Fruit fly (Drosophila melanogaster): ENCODE measurements around the gene NSD.
A peak's percentile ranks its signal among the peaks of the same experiment; 100 is the strongest.

NSD gene

DNA sequence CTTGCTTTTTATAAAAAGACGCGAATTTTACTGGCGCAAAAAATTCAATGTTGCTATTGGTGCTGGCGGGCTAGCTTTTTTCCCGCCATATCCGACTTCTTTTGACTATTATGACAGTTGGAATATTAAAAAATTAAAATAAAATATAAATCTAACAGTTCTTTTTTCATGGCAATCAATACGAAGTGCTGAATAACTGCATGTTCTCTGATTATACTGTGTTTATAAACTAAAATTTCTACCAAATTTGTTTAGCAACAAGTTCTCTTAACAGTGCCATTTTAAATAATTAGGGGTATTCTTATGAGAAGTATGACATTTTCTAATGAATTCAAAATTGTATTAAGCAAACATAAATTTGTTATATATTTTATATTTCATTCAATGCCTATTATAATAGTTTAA lies 18.3 kb downstream of the NSD start, which contains the start of gene Boh1 (continued):
- no peak for TF ChIP-seq CG10654 (GFP tag; optimal IDR thresholded peaks at IDR 0.05)
- TF ChIP-seq Myb (GFP tag; optimal IDR thresholded peaks at IDR 0.05): no peak
- peak; percentile 81 for TF ChIP-seq phol (tag; optimal IDR thresholded peaks at IDR 0.05)
- no peak for TF ChIP-seq usp (GFP tag; optimal IDR thresholded peaks at IDR 0.05)
- peak; percentile 63 for TF ChIP-seq Sox100B (GFP tag; optimal IDR thresholded peaks at IDR 0.05)
- TF ChIP-seq hbn (GFP tag; IDR thresholded peaks at IDR 0.05; ENCODE audit: partially characterized antibody): no peak
- no peak for TF ChIP-seq CG18599 (GFP tag; optimal IDR thresholded peaks at IDR 0.05)
- no peak for TF ChIP-seq Ptx1 (GFP tag; IDR thresholded peaks at IDR 0.05)
- TF ChIP-seq CG10209 (GFP tag; optimal IDR thresholded peaks at IDR 0.05): no peak
- TF ChIP-seq ems (GFP tag; optimal IDR thresholded peaks at IDR 0.05): no peak
- no peak for TF ChIP-seq Gug (GFP tag; IDR thresholded peaks at IDR 0.05)
- TF ChIP-seq pum (GFP tag; optimal IDR thresholded peaks at IDR 0.05): no peak
- peak; percentile 12 for TF ChIP-seq CG9727 (GFP tag; optimal IDR thresholded peaks at IDR 0.05)
- peak; percentile 51 for TF ChIP-seq CG14710 (tag; optimal IDR thresholded peaks at IDR 0.05)
- no peak for TF ChIP-seq B-H1 (GFP tag; IDR thresholded peaks at IDR 0.05)
- no peak for TF ChIP-seq sisA (GFP tag; IDR thresholded peaks at IDR 0.05)
- TF ChIP-seq ac (GFP tag; optimal IDR thresholded peaks at IDR 0.05): no peak
- no peak for TF ChIP-seq disco-r (GFP tag; optimal IDR thresholded peaks at IDR 0.05)
- TF ChIP-seq CG2129 (GFP tag; IDR thresholded peaks at IDR 0.05; ENCODE audit: partially characterized antibody): no peak
- no peak for TF ChIP-seq CG16815 (GFP tag; optimal IDR thresholded peaks at IDR 0.05)
- no peak for TF ChIP-seq CG14965 (GFP tag; optimal IDR thresholded peaks at IDR 0.05; ENCODE audit: borderline replicate concordance)
- no peak for TF ChIP-seq odd (GFP tag; optimal IDR thresholded peaks at IDR 0.05)
- no peak for TF ChIP-seq CG7745 (tag; optimal IDR thresholded peaks at IDR 0.05)
- peak; percentile 56 for TF ChIP-seq CoRest (tag; optimal IDR thresholded peaks at IDR 0.05)
- no peak for TF ChIP-seq klu (GFP tag; IDR thresholded peaks at IDR 0.05)
- no peak for TF ChIP-seq CG9876 (GFP tag; optimal IDR thresholded peaks at IDR 0.05)
- no peak for TF ChIP-seq CG18619 (GFP tag; optimal IDR thresholded peaks at IDR 0.05)
- peak; percentile 52 for TF ChIP-seq CG17385 (GFP tag; optimal IDR thresholded peaks at IDR 0.05)
- no peak for TF ChIP-seq CG9215 (GFP tag; IDR thresholded peaks at IDR 0.05)
- no peak for TF ChIP-seq Six4 (GFP tag; optimal IDR thresholded peaks at IDR 0.05)
- no peak for TF ChIP-seq CG15011 (GFP tag; optimal IDR thresholded peaks at IDR 0.05)
- no peak for TF ChIP-seq Hey (tag; optimal IDR thresholded peaks at IDR 0.05)
- peak; percentile 28; the same call in 1 of the 2 replicates for TF ChIP-seq E2f2 (GFP tag; IDR thresholded peaks at IDR 0.05)
- TF ChIP-seq CG10147 (GFP tag; optimal IDR thresholded peaks at IDR 0.05): peak; percentile 8
- TF ChIP-seq CG16813 (GFP tag; IDR thresholded peaks at IDR 0.05; ENCODE audit: partially characterized antibody): no peak
- TF ChIP-seq CG31224 (GFP tag; IDR thresholded peaks at IDR 0.05): no peak
- no peak for TF ChIP-seq knrl (GFP tag; IDR thresholded peaks at IDR 0.05; ENCODE audit: partially characterized antibody)
- peak in 1 of 2 experiments; percentile 24 for TF ChIP-seq Hr51 (GFP tag; optimal IDR thresholded peaks at IDR 0.05)
- TF ChIP-seq Usf (GFP tag; optimal IDR thresholded peaks at IDR 0.05): no peak
- TF ChIP-seq CG4404 (GFP tag; IDR thresholded peaks at IDR 0.05): no peak
- no peak; the same call in 1 of the 2 replicates for TF ChIP-seq Xrp1 (GFP tag; IDR thresholded peaks at IDR 0.05)
- TF ChIP-seq CG4730 (GFP tag; IDR thresholded peaks at IDR 0.05): no peak
- TF ChIP-seq CG14441 (GFP tag; IDR thresholded peaks at IDR 0.05): peak; percentile 28; the same call in 1 of the 2 replicates
- TF ChIP-seq lbe (GFP tag; optimal IDR thresholded peaks at IDR 0.05): peak; percentile 13
- TF ChIP-seq HHEX (GFP tag; optimal IDR thresholded peaks at IDR 0.05): no peak
- no peak for TF ChIP-seq tll (GFP tag; optimal IDR thresholded peaks at IDR 0.05)
- TF ChIP-seq CG3163 (GFP tag; optimal IDR thresholded peaks at IDR 0.05): no peak
- TF ChIP-seq MBD-R2 (GFP tag; IDR thresholded peaks at IDR 0.05): peak; percentile 53; the same call in 1 of the 2 replicates
- TF ChIP-seq CG10274 (GFP tag; optimal IDR thresholded peaks at IDR 0.05): no peak
- no peak for TF ChIP-seq CG17912 (GFP tag; optimal IDR thresholded peaks at IDR 0.05)
- TF ChIP-seq CG11723 (GFP tag; optimal IDR thresholded peaks at IDR 0.05): no peak
